Worm (Caenorhabditis elegans) whole organism, L2 larva: ENCODE data around the gene lin-18.

Source experiments
- R02D3.7 ChIP-seq: fragments of 150-350 bp; optimal IDR thresholded peaks from 2 replicates; lab custom pipeline; 2014; ENCODE audit warnings: missing biosample characterization, missing genetic modification characterization
- Y55F3AM.14 ChIP-seq: fragments of 200-800 bp; sonication (Bioruptor generic); optimal IDR thresholded peaks from 2 replicates; lab custom pipeline; 2018; ENCODE audit warnings: mild to moderate bottlenecking, missing genetic modification characterization, missing compliant biosample characterization
- ZK546.5 ChIP-seq: sonication (generic microtip); optimal IDR thresholded peaks from 2 replicates; lab custom pipeline; 2017; ENCODE audit warnings: missing biosample characterization, missing genetic modification characterization
- alr-1 ChIP-seq: fragments of 150-350 bp; optimal IDR thresholded peaks from 2 replicates; lab custom pipeline; 2014; ENCODE audit warnings: missing biosample characterization, missing genetic modification characterization
- aly-2 ChIP-seq: fragments of 150-350 bp; optimal IDR thresholded peaks from 2 replicates; lab custom pipeline; 2014; ENCODE audit warnings: missing biosample characterization, missing genetic modification characterization
- ama-1 ChIP-seq: fragments of 150-350 bp; optimal IDR thresholded peaks from 2 replicates; lab custom pipeline; 2018; ENCODE audit warnings: inconsistent platforms
- blmp-1 ChIP-seq: sonication (generic microtip); optimal IDR thresholded peaks from 2 replicates; lab custom pipeline; 2017; ENCODE audit warnings: missing genetic modification characterization, mild to moderate bottlenecking, missing compliant biosample characterization, antibody characterized with exemption, moderate library complexity; ENCODE audit not compliant: insufficient read depth
- ceh-16 ChIP-seq: fragments of 150-350 bp; optimal IDR thresholded peaks from 2 replicates; lab custom pipeline; 2014; ENCODE audit warnings: missing biosample characterization, missing genetic modification characterization
- ceh-82 ChIP-seq: fragments of 150-350 bp; optimal IDR thresholded peaks from 2 replicates; lab custom pipeline; 2014; ENCODE audit warnings: missing biosample characterization, missing genetic modification characterization
- dmd-4 ChIP-seq: sonication (generic microtip); optimal IDR thresholded peaks from 2 replicates; lab custom pipeline; 2017; ENCODE audit warnings: missing biosample characterization, missing genetic modification characterization
- egl-27 ChIP-seq: sonication (generic microtip); optimal IDR thresholded peaks from 3 replicates; lab custom pipeline; 2017; ENCODE audit warnings: missing biosample characterization, missing genetic modification reagents, missing genetic modification characterization
- elt-3 ChIP-seq: sonication (generic microtip); optimal IDR thresholded peaks from 2 replicates; lab custom pipeline; 2017; ENCODE audit warnings: missing biosample characterization, missing genetic modification characterization
- fos-1 ChIP-seq: fragments of 150-350 bp; optimal IDR thresholded peaks from 2 replicates; lab custom pipeline; 2014; ENCODE audit warnings: missing biosample characterization, missing genetic modification characterization
- gmeb-1 ChIP-seq: fragments of 150-350 bp; optimal IDR thresholded peaks from 2 replicates; lab custom pipeline; 2014; ENCODE audit warnings: missing biosample characterization, missing genetic modification characterization
- lsy-2 ChIP-seq, 2 experiments: fragments of 150-350 bp in 1 of 2; sonication (generic microtip) in 1 of 2; optimal IDR thresholded peaks; 2 replicates each; lab custom pipeline; 2014 to 2017; ENCODE audit warnings: missing biosample characterization in 2 of 2, missing genetic modification characterization in 2 of 2
- mab-5 ChIP-seq: fragments of 150-350 bp; optimal IDR thresholded peaks from 2 replicates; lab custom pipeline; 2014; ENCODE audit warnings: missing biosample characterization, missing genetic modification characterization
- mbf-1 ChIP-seq: sonication (generic microtip); optimal IDR thresholded peaks from 2 replicates; lab custom pipeline; 2017; ENCODE audit warnings: missing biosample characterization, missing genetic modification characterization
- mdl-1 ChIP-seq, 2 experiments: fragments of 150-350 bp in 1 of 2; sonication (generic microtip) in 1 of 2; optimal IDR thresholded peaks; 2 replicates each; lab custom pipeline; 2017; ENCODE audit warnings: missing biosample characterization in 2 of 2, missing genetic modification characterization in 2 of 2
- nhr-10 ChIP-seq: sonication (generic microtip); optimal IDR thresholded peaks from 2 replicates; lab custom pipeline; 2017; ENCODE audit warnings: missing biosample characterization, missing genetic modification characterization
- nhr-11 ChIP-seq: fragments of 150-350 bp; optimal IDR thresholded peaks from 2 replicates; lab custom pipeline; 2014; ENCODE audit warnings: missing biosample characterization, missing genetic modification characterization
- nhr-12 ChIP-seq: fragments of 150-350 bp; optimal IDR thresholded peaks from 2 replicates; lab custom pipeline; 2014; ENCODE audit warnings: missing biosample characterization, missing genetic modification characterization
- nhr-129 ChIP-seq: fragments of 150-350 bp; optimal IDR thresholded peaks from 2 replicates; lab custom pipeline; 2014; ENCODE audit warnings: missing biosample characterization, missing genetic modification characterization
- nhr-21 ChIP-seq: fragments of 150-350 bp; optimal IDR thresholded peaks from 2 replicates; lab custom pipeline; 2014; ENCODE audit warnings: missing biosample characterization, missing genetic modification characterization
- nhr-23 ChIP-seq: fragments of 150-350 bp; optimal IDR thresholded peaks from 2 replicates; lab custom pipeline; 2014; ENCODE audit warnings: missing biosample characterization, missing genetic modification reagents, missing genetic modification characterization
- nhr-237 ChIP-seq: fragments of 150-350 bp; optimal IDR thresholded peaks from 2 replicates; lab custom pipeline; 2014; ENCODE audit warnings: missing biosample characterization, missing genetic modification characterization
- nhr-25 ChIP-seq: fragments of 150-350 bp; sonication (generic microtip); optimal IDR thresholded peaks from 3 replicates; lab custom pipeline; 2014; ENCODE audit warnings: missing biosample characterization, missing genetic modification characterization
- nhr-6 ChIP-seq: fragments of 150-350 bp; optimal IDR thresholded peaks from 2 replicates; lab custom pipeline; 2014; ENCODE audit warnings: missing biosample characterization, missing genetic modification characterization
- nhr-77 ChIP-seq: fragments of 150-350 bp; optimal IDR thresholded peaks from 2 replicates; lab custom pipeline; 2014; ENCODE audit warnings: missing biosample characterization, missing genetic modification characterization
- skn-1 ChIP-seq: sonication (generic microtip); optimal IDR thresholded peaks from 2 replicates; lab custom pipeline; 2017; ENCODE audit warnings: missing biosample characterization, missing genetic modification characterization
- snpc-4 ChIP-seq: fragments of 150-350 bp; optimal IDR thresholded peaks from 2 replicates; lab custom pipeline; 2014; ENCODE audit warnings: missing biosample characterization, missing genetic modification characterization
- unc-39 ChIP-seq: fragments of 150-350 bp; optimal IDR thresholded peaks from 2 replicates; lab custom pipeline; 2014; ENCODE audit warnings: missing biosample characterization, missing genetic modification characterization
- unc-55 ChIP-seq: fragments of 150-350 bp; sonication (generic microtip); optimal IDR thresholded peaks from 3 replicates; lab custom pipeline; 2014; ENCODE audit warnings: missing biosample characterization, missing genetic modification reagents, missing genetic modification characterization
- unc-62 ChIP-seq: fragments of 150-350 bp; optimal IDR thresholded peaks from 2 replicates; lab custom pipeline; 2014; ENCODE audit warnings: missing biosample characterization, missing genetic modification reagents, missing genetic modification characterization
- zag-1 ChIP-seq: fragments of 150-350 bp; optimal IDR thresholded peaks from 2 replicates; lab custom pipeline; 2014; ENCODE audit warnings: missing biosample characterization, missing genetic modification characterization
- ztf-11 ChIP-seq: sonication (generic microtip); optimal IDR thresholded peaks from 2 replicates; lab custom pipeline; 2017; ENCODE audit warnings: missing biosample characterization, missing genetic modification characterization
- ztf-4 ChIP-seq: fragments of 150-350 bp; optimal IDR thresholded peaks from 2 replicates; lab custom pipeline; 2014; ENCODE audit warnings: missing biosample characterization, missing genetic modification characterization

Gene lin-18

ce11 chrX:3958252-3958651, at the start of gene lin-18:
TSS of gene lin-18 (plus strand) at chrX:3958552.
- TF ChIP-seq nhr-23 (tag; lab: Kevin White, UChicago) = no peak
- no peak for TF ChIP-seq unc-39
- no peak for TF ChIP-seq elt-3
- TF ChIP-seq blmp-1 = peak; percentile 52
- TF ChIP-seq unc-62 (GFP tag; lab: Kevin White, UChicago) = no peak
- no peak for TF ChIP-seq mbf-1
- TF ChIP-seq alr-1 (tag; lab: Kevin White, UChicago) = no peak
- TF ChIP-seq nhr-77 (tag; lab: Kevin White, UChicago) = no peak

ce11 chrX:3911280-3911679, 47.1 kb upstream of the lin-18 start, which contains the start of gene T22B2.5:
TSS of gene T22B2.5 (minus strand) at chrX:3911380.
- TF ChIP-seq mdl-1 (tag; optimal IDR thresholded peaks at IDR 0.05; lab: Kevin White, UChicago) = no peak
- no peak for TF ChIP-seq gmeb-1 (tag; lab: Kevin White, UChicago)
- TF ChIP-seq fos-1 (tag; lab: Kevin White, UChicago) = no peak
- TF ChIP-seq mbf-1 = no peak
- no peak for TF ChIP-seq unc-62 (GFP tag; lab: Kevin White, UChicago)
- TF ChIP-seq zag-1 (tag; lab: Kevin White, UChicago) = no peak
- no peak for TF ChIP-seq unc-39
- TF ChIP-seq skn-1 (tag; lab: Kevin White, UChicago) = no peak
- TF ChIP-seq dmd-4 (tag; lab: Kevin White, UChicago) = no peak
- TF ChIP-seq ZK546.5 (tag; lab: Kevin White, UChicago) = no peak
- TF ChIP-seq snpc-4 (tag; lab: Kevin White, UChicago) = no peak
- TF ChIP-seq ztf-11 (tag; lab: Kevin White, UChicago) = no peak
- no peak for TF ChIP-seq ztf-4 (tag; lab: Kevin White, UChicago)
- no peak for TF ChIP-seq nhr-11 (tag; lab: Kevin White, UChicago)
- no peak for TF ChIP-seq egl-27 (tag; lab: Kevin White, UChicago)
- no peak for TF ChIP-seq unc-55 (GFP tag; lab: Kevin White, UChicago)
- no peak for TF ChIP-seq nhr-10
- no peak for TF ChIP-seq elt-3

DNA sequence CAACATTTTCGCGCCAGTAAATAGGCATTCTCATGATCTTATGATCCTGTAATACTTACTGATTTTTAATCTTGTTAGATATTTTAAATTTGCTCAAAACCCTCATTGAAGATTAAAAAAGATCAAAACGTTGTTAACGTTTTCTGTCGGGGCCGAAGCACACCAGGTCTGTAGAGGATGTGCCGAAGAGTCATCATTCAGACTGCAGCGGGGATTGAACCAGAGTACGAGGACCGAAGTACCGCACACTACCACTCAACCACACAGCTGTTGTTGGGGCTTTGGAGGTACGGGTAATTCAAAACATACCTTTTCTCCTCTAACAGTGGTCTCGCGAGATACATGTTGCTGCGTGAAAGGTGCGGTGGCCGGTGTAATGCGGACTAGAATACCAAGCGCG, 44.1 kb upstream of the lin-18 start:
- no peak for TF ChIP-seq lsy-2 (tag; optimal IDR thresholded peaks at IDR 0.05; lab: Kevin White, UChicago)
- TF ChIP-seq nhr-129 (tag; lab: Kevin White, UChicago) = peak; percentile 25

- TF ChIP-seq mdl-1 (tag; optimal IDR thresholded peaks at IDR 0.05; lab: Kevin White, UChicago) = no peak
- TF ChIP-seq R02D3.7 = no peak
- no peak for TF ChIP-seq ztf-4 (tag; lab: Kevin White, UChicago)
Measured at ce11 chrX:3915748-3916147, 42.6 kb upstream of the lin-18 start, which contains the start of gene idpp-9. TSS of gene idpp-9 (minus strand) at chrX:3915848.

ce11 chrX:3917013-3917412, 41.3 kb upstream of the lin-18 start, which contains the start of gene T22B2.3:
TSS of gene T22B2.3 (plus strand) at chrX:3917313.
- no peak for TF ChIP-seq nhr-12
- TF ChIP-seq fos-1 (tag; lab: Kevin White, UChicago) = no peak
- TF ChIP-seq ztf-4 (tag; lab: Kevin White, UChicago) = no peak
- TF ChIP-seq nhr-6 = no peak
- no peak for TF ChIP-seq ceh-16
- TF ChIP-seq nhr-21 = no peak
- TF ChIP-seq aly-2 (tag; lab: Kevin White, UChicago) = no peak

ce11 chrX:3918182-3918581, 40.2 kb upstream of the lin-18 start:
- TF ChIP-seq Y55F3AM.14 (GFP tag; lab: Kevin White, UChicago) = no peak
- no peak for TF ChIP-seq dmd-4 (tag; lab: Kevin White, UChicago)
- no peak for TF ChIP-seq ceh-82 (tag; lab: Kevin White, UChicago)
- TF ChIP-seq ZK546.5 (tag; lab: Kevin White, UChicago) = no peak
- no peak for TF ChIP-seq nhr-237 (tag; lab: Kevin White, UChicago)
- no peak for TF ChIP-seq ama-1
- no peak for TF ChIP-seq mab-5
- TF ChIP-seq nhr-25 (tag; lab: Kevin White, UChicago) = no peak
- TF ChIP-seq, all 48 proteins: peak for 0
